Fruit fly (Drosophila melanogaster): ENCODE measurements around the gene Indy.
A peak's percentile ranks its signal among the peaks of the same experiment; 100 is the strongest.

The Indy gene

DNA sequence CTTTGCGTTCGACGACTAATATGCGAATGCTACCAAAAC is at the start of gene Indy:
TSS of gene Indy (minus strand) at position 35 of the 39 bp plus-strand sequence.
- TF ChIP-seq CTCF (optimal IDR thresholded peaks at IDR 0.05) (no peak), CG8478 (optimal IDR thresholded peaks at IDR 0.05) (no peak)

dm6 chr3L:18895079-18895478 is 49.0 kb upstream of the Indy start:
- TF ChIP-seq CG8478 (optimal IDR thresholded peaks at IDR 0.05) (no peak), CTCF (optimal IDR thresholded peaks at IDR 0.05) (no peak)

dm6 chr3L:18891986-18892385 is 45.9 kb upstream of the Indy start, which contains the start of gene NijB:
Gene NijB (plus strand): TSS chr3L:18892383.
- TF ChIP-seq CG8478 (optimal IDR thresholded peaks at IDR 0.05) = no peak
- TF ChIP-seq CTCF (optimal IDR thresholded peaks at IDR 0.05) = peak; percentile 27 to 59

dm6 chr3L:18890283-18891175 is 44.5 kb upstream of the Indy start, which contains the start of gene CG3961:
Gene CG3961 (minus strand): TSS chr3L:18890483.
- TF ChIP-seq CTCF (optimal IDR thresholded peaks at IDR 0.05) = no peak
- no peak for TF ChIP-seq CG8478 (optimal IDR thresholded peaks at IDR 0.05)

DNA sequence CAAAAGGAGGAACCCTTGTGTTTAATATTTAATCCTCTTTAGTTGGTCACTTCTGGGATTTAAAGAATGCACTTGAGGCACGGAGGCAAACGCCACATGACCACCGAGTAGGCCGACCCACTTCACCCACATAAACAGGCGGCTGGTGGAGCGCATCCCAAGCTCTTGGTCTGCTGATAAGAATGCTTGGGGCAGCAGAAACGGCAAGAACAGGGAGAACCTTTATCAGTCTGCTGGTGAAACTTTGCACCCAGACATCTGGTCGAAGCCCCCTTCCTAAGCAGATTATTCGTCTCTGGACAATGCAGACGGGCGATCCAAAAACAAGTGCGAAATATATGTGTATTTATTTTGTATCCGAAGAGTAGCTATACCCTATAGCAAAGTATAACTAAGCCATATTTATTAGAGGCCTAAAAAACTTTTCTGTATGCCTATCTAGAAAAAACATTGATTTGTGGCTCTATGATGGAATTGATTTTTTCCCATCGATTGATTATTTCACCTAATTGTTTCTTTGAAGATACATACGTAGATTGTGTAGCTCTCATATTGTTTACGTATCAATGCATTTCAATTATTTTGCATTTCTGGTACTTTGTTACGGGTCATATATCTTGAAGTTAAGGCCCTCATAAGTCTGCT is 43.3 kb upstream of the Indy start:
- TF ChIP-seq CTCF (optimal IDR thresholded peaks at IDR 0.05) = no peak
- TF ChIP-seq CG8478 (optimal IDR thresholded peaks at IDR 0.05) = no peak

DNA sequence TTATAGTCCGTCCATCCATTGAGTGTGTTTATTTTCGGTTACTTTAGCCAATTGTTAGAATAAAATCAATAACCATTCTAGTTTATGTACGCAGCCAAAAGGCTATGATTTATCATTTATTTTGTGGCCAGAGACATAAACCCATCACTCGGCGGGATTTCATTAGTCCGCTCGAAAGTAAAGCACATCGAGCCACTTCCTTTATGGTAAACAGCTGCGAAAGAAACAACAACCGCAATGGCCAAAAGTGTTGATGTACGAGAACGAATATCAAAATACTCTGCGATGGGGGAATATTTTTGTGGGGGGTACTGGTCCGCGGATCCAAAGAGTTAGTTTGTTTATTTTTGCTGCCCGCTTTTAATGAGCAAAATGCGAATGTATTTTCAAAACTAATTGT is 35.5 kb upstream of the Indy start:
- no peak for TF ChIP-seq CG8478 (optimal IDR thresholded peaks at IDR 0.05)
- no peak for TF ChIP-seq CTCF (optimal IDR thresholded peaks at IDR 0.05)

DNA sequence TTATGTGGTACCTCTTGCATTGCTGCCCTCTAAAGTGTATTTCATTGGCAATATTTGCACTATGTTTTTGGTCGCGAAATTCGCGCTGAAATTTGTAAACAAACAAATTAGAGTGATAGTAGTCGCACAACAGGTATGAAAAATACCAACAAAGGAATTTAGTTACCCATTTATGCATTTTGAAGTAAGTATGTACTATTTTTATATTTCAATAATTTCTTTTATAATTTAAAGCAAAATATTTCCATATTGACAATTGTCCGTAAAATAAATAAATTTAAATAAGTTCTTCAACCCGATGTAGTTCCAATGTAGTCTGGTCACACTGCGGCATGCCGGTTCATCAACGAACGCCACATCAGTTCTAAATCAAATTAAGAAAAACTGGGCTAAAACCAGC is 26.4 kb upstream of the Indy start, which contains the start of the genes Rad9 and Uggt:
TSS of gene Rad9 (minus strand) at position 114 of the 400 bp plus-strand sequence.
TSS of gene Uggt (plus strand) at position 308 of the 400 bp plus-strand sequence.
- TF ChIP-seq CG8478 (optimal IDR thresholded peaks at IDR 0.05) (no peak), CTCF (optimal IDR thresholded peaks at IDR 0.05) (no peak)

dm6 chr3L:18870027-18870426 is 24.0 kb upstream of the Indy start, which contains the start of gene Blos3:
Gene Blos3 (plus strand): TSS chr3L:18870224.
- TF ChIP-seq CG8478 (optimal IDR thresholded peaks at IDR 0.05) (no peak), CTCF (optimal IDR thresholded peaks at IDR 0.05) (no peak)

- TF ChIP-seq CTCF (optimal IDR thresholded peaks at IDR 0.05) = no peak
- TF ChIP-seq CG8478 (optimal IDR thresholded peaks at IDR 0.05) = no peak
These were observed 23.2 kb upstream of the Indy start, which contains the start of gene Grx1 for dm6 chr3L:18869035-18869826. Gene Grx1 (plus strand): TSS chr3L:18869230.

DNA sequence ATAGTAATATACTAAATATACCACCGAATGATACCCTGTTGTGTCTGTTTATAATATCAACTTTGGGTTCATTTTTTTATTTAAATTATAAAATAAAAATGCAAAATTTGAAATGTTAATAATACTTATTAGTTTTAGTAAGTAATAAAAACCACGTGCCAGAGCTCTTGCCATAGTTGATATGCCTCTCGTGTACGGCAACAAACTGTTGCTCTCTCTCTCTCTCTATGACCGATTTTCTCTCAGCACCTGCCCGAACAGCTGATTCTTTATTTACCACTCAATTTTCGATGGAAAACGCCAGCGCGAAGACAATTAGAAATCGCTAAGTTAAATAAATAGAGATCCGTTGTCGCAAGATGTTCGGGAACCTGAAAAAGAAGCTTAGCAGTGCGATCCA is 21.5 kb upstream of the Indy start, which contains the start of gene Dysb:
TSS of gene Dysb (plus strand) at position 251 of the 400 bp plus-strand sequence.
- TF ChIP-seq CTCF (optimal IDR thresholded peaks at IDR 0.05) = no peak
- TF ChIP-seq CG8478 (optimal IDR thresholded peaks at IDR 0.05) = no peak

DNA sequence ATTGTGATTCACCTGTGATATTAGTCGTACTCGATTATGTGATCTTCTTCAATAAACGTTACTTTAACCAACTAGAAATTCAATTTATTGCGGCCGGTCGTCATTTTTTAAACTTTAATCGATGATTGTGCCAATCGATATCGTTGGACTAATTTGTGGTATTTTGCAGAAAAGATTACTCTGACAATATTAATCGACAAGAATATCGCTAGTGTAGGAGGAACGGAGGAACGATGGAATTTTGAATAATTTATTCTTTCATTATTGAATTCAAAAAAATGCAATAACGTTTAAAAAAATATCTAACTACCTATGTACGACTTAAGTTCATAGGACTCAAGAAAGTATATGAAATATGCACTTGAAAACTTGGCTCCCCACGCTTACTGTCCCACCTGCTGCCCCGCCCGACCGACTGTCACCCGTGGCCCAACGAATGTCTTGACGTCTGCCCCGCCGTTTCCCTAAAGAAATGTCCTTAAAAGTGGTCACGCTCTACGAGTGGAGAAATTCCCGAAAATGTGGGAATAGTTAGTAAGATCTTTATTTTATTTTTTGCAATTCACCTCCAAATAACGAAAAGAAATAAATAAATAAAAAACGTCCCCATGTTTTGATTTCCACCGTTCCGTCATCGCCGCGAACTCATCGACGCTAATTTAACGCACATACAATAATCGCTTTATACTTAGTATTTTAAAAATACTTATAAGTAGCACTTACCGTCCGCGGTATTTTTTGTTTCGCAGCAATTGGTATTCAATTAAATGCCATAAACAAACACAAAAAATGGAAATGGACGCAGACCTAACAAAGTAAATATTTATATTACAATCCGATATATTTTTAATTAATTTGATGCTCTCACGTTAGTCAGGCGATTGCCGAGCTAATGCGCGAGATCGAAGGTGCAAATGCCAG is 19.6 kb upstream of the Indy start, which contains the start of gene CG14074:
TSS of gene CG14074 (plus strand) at position 779 of the 921 bp plus-strand sequence.
- TF ChIP-seq CTCF (optimal IDR thresholded peaks at IDR 0.05) = no peak
- TF ChIP-seq CG8478 (optimal IDR thresholded peaks at IDR 0.05) = no peak

dm6 chr3L:18863327-18863726 is 17.3 kb upstream of the Indy start, which contains the start of gene CG6865:
Gene CG6865 (plus strand): TSS chr3L:18863647.
- no peak for TF ChIP-seq CG8478 (optimal IDR thresholded peaks at IDR 0.05)
- no peak for TF ChIP-seq CTCF (optimal IDR thresholded peaks at IDR 0.05)

- TF ChIP-seq CTCF (optimal IDR thresholded peaks at IDR 0.05) (no peak), CG8478 (optimal IDR thresholded peaks at IDR 0.05) (no peak)
These were observed 15.8 kb upstream of the Indy start for dm6 chr3L:18861893-18862292.

DNA sequence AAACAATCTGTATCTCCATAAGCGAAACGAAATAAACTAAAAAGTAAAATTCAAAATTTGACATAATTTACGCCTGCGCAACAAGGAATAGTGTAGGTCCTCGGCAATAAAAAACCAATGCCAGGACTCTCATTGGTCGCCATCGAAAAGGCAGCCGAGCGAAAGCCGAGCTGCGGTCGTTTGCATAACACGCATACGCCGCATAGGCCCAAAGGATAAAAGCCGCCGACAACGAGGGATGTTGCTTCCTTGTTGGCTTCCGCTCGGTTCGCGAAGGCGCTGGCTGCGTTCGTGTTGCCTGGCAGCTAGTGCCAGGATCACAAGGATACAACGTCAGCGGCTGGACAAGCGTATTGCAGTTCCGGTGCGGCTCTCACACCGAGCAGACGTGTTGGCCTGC is 14.4 kb upstream of the Indy start:
- TF ChIP-seq CTCF (optimal IDR thresholded peaks at IDR 0.05) = no peak
- no peak for TF ChIP-seq CG8478 (optimal IDR thresholded peaks at IDR 0.05)
